Worm (Caenorhabditis elegans) whole organism, mixed stage, embryonic: Measurements from ENCODE around the gene C12D5.9.
"Not testable (repeated sequence)": the region's sequence is repeated elsewhere in the genome, so short reads cannot be mapped to it uniquely, and the experiment has no call there.

Source experiments
- M03D4.4 ChIP-seq: sonication (generic microtip); optimal IDR thresholded peaks from 2 replicates; lab custom pipeline; 2017; ENCODE audit warnings: mild to moderate bottlenecking, missing genetic modification characterization, missing compliant biosample characterization
- bed-3 ChIP-seq: fragments of 200-800 bp; sonication (Bioruptor generic); optimal IDR thresholded peaks from 3 replicates; lab custom pipeline; 2018; ENCODE audit warnings: mild to moderate bottlenecking, missing genetic modification characterization, moderate library complexity, missing compliant biosample characterization
- blmp-1 ChIP-seq: fragments of 150-350 bp; optimal IDR thresholded peaks from 2 replicates; lab custom pipeline; 2014; ENCODE audit warnings: missing biosample characterization, missing genetic modification characterization
- ceh-39 ChIP-seq: fragments of 150-350 bp; optimal IDR thresholded peaks from 2 replicates; lab custom pipeline; 2014; ENCODE audit warnings: missing biosample characterization, missing genetic modification characterization
- ceh-43 ChIP-seq: fragments of 200-800 bp; sonication (Bioruptor generic); optimal IDR thresholded peaks from 2 replicates; lab custom pipeline; 2018; ENCODE audit warnings: mild to moderate bottlenecking, missing genetic modification characterization, moderate library complexity, missing compliant biosample characterization
- ceh-83 ChIP-seq: fragments of 200-800 bp; sonication (Bioruptor generic); optimal IDR thresholded peaks from 2 replicates; lab custom pipeline; 2018; ENCODE audit warnings: mild to moderate bottlenecking, missing genetic modification characterization, missing compliant biosample characterization
- cnd-1 ChIP-seq: fragments of 200-800 bp; sonication (Bioruptor generic); optimal IDR thresholded peaks from 2 replicates; lab custom pipeline; 2018; ENCODE audit warnings: mild to moderate bottlenecking, missing genetic modification characterization, missing compliant biosample characterization
- drap-1 ChIP-seq: fragments of 200-800 bp; sonication (Bioruptor generic); optimal IDR thresholded peaks from 3 replicates; lab custom pipeline; 2018; ENCODE audit warnings: mild to moderate bottlenecking, missing genetic modification characterization, missing compliant biosample characterization
- elt-1 ChIP-seq: sonication (generic microtip); optimal IDR thresholded peaks from 2 replicates; lab custom pipeline; 2017; ENCODE audit warnings: missing genetic modification characterization, mild to moderate bottlenecking, missing compliant biosample characterization, antibody characterized with exemption, moderate library complexity, borderline replicate concordance; ENCODE audit not compliant: insufficient read depth
- elt-3 ChIP-seq: fragments of 150-350 bp; optimal IDR thresholded peaks from 2 replicates; lab custom pipeline; 2014; ENCODE audit warnings: missing biosample characterization, missing genetic modification characterization
- flh-1 ChIP-seq: fragments of 200-800 bp; sonication (Bioruptor generic); optimal IDR thresholded peaks from 2 replicates; lab custom pipeline; 2018; ENCODE audit warnings: mild to moderate bottlenecking, missing genetic modification characterization, moderate library complexity, missing compliant biosample characterization
- ham-2 ChIP-seq: fragments of 200-800 bp; sonication (Bioruptor generic); optimal IDR thresholded peaks from 2 replicates; lab custom pipeline; 2018; ENCODE audit warnings: mild to moderate bottlenecking, missing genetic modification characterization, missing compliant biosample characterization
- hlh-1 ChIP-seq: fragments of 150-350 bp; optimal IDR thresholded peaks from 2 replicates; lab custom pipeline; 2014; ENCODE audit warnings: missing biosample characterization, missing genetic modification reagents, missing genetic modification characterization
- lin-13 ChIP-seq: fragments of 150-350 bp; optimal IDR thresholded peaks from 2 replicates; lab custom pipeline; 2014; ENCODE audit warnings: missing biosample characterization, missing genetic modification characterization
- lin-32 ChIP-seq: fragments of 200-800 bp; sonication (Bioruptor generic); optimal IDR thresholded peaks from 2 replicates; lab custom pipeline; 2018; ENCODE audit warnings: mild to moderate bottlenecking, missing genetic modification characterization, missing compliant biosample characterization
- lsy-2 ChIP-seq: fragments of 150-350 bp; optimal IDR thresholded peaks from 2 replicates; lab custom pipeline; 2014; ENCODE audit warnings: missing biosample characterization, missing genetic modification characterization
- mep-1 ChIP-seq: fragments of 150-350 bp; optimal IDR thresholded peaks from 2 replicates; lab custom pipeline; 2017; ENCODE audit warnings: missing biosample characterization, missing genetic modification reagents, missing genetic modification characterization, inconsistent platforms
- mls-2 ChIP-seq: sonication (generic microtip); optimal IDR thresholded peaks from 2 replicates; lab custom pipeline; 2016; ENCODE audit warnings: mild to moderate bottlenecking, missing genetic modification characterization, moderate library complexity, missing compliant biosample characterization
- nhr-12 ChIP-seq: fragments of 150-350 bp; optimal IDR thresholded peaks from 2 replicates; lab custom pipeline; 2014; ENCODE audit warnings: missing biosample characterization, missing genetic modification characterization
- nhr-2 ChIP-seq: fragments of 150-350 bp; optimal IDR thresholded peaks from 2 replicates; lab custom pipeline; 2014; ENCODE audit warnings: missing biosample characterization, missing genetic modification characterization
- nhr-237 ChIP-seq: fragments of 150-350 bp; optimal IDR thresholded peaks from 2 replicates; lab custom pipeline; 2014; ENCODE audit warnings: missing biosample characterization, missing genetic modification characterization
- nhr-28 ChIP-seq: fragments of 150-350 bp; optimal IDR thresholded peaks from 2 replicates; lab custom pipeline; 2014; ENCODE audit warnings: missing biosample characterization, missing genetic modification characterization
- nhr-76 ChIP-seq: sonication (generic microtip); optimal IDR thresholded peaks from 2 replicates; lab custom pipeline; 2017; ENCODE audit warnings: missing biosample characterization, missing genetic modification characterization
- pha-4 ChIP-seq: fragments of 150-350 bp; optimal IDR thresholded peaks from 2 replicates; lab custom pipeline; 2018; ENCODE audit warnings: missing biosample characterization, missing genetic modification reagents, missing genetic modification characterization
- sem-2 ChIP-seq: fragments of 200-800 bp; sonication (Bioruptor generic); optimal IDR thresholded peaks from 2 replicates; lab custom pipeline; 2018; ENCODE audit warnings: mild to moderate bottlenecking, missing genetic modification characterization, missing compliant biosample characterization
- snpc-4 ChIP-seq: fragments of 150-350 bp; optimal IDR thresholded peaks from 2 replicates; lab custom pipeline; 2014; ENCODE audit warnings: missing biosample characterization, missing genetic modification characterization
- sptf-1 ChIP-seq: sonication (generic microtip); optimal IDR thresholded peaks from 2 replicates; lab custom pipeline; 2017; ENCODE audit warnings: mild to moderate bottlenecking, missing genetic modification characterization, moderate library complexity, missing compliant biosample characterization
- tbx-8 ChIP-seq: fragments of 200-800 bp; sonication (Bioruptor generic); optimal IDR thresholded peaks from 2 replicates; lab custom pipeline; 2018; ENCODE audit warnings: mild to moderate bottlenecking, missing genetic modification characterization, moderate library complexity, missing compliant biosample characterization
- unc-120 ChIP-seq: sonication (generic microtip); optimal IDR thresholded peaks from 2 replicates; lab custom pipeline; 2017; ENCODE audit warnings: missing genetic modification characterization, missing compliant biosample characterization; ENCODE audit not compliant: poor library complexity, severe bottlenecking
- unc-39 ChIP-seq: fragments of 150-350 bp; optimal IDR thresholded peaks from 2 replicates; lab custom pipeline; 2014; ENCODE audit warnings: missing biosample characterization, missing genetic modification characterization
- unc-62 ChIP-seq: fragments of 150-350 bp; optimal IDR thresholded peaks from 2 replicates; lab custom pipeline; 2014; ENCODE audit warnings: missing biosample characterization, missing genetic modification reagents, missing genetic modification characterization
- zip-8 ChIP-seq: fragments of 150-350 bp; optimal IDR thresholded peaks from 2 replicates; lab custom pipeline; 2014; ENCODE audit warnings: missing biosample characterization, missing genetic modification characterization

C12D5.9 gene

DNA sequence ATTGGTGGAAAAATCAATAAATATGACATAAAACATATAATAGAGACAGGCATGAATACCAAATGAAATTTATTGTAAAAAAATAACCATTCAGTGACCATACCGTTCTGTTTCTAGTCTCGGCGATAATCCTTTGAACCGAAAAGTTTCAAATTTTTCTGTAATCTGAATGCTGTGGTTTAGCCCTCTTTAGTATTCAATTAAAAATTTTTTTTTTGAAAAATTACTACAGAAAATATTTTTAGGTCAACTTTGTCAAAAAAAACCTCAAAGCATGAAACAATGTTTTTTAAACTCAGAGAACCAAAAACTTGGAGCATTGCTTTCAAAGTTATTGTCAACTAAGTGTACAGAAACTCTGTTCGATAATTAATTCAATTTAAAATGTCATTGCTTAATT, 18.7 kb upstream of the C12D5.9 start, which contains the start of gene ZK105.11:
TSS of gene ZK105.11 (minus strand) at position 101 of the 400 bp plus-strand sequence.
- TF ChIP-seq flh-1 (GFP tag; lab: Kevin White, UChicago) (no peak), tbx-8 (no peak), unc-62 (no peak), mls-2 (tag; lab: Kevin White, UChicago) (no peak), ceh-83 (no peak), lin-13 (tag; lab: Kevin White, UChicago) (no peak), nhr-28 (tag; lab: Kevin White, UChicago) (no peak), M03D4.4 (tag; lab: Kevin White, UChicago) (no peak), sptf-1 (tag; lab: Kevin White, UChicago) (no peak), unc-120 (tag; lab: Kevin White, UChicago) (no peak), hlh-1 (tag; lab: Kevin White, UChicago) (no peak), zip-8 (tag; lab: Kevin White, UChicago) (no peak), pha-4 (no peak), mep-1 (tag; lab: Kevin White, UChicago) (no peak), elt-1 (tag; lab: Kevin White, UChicago) (no peak)

DNA sequence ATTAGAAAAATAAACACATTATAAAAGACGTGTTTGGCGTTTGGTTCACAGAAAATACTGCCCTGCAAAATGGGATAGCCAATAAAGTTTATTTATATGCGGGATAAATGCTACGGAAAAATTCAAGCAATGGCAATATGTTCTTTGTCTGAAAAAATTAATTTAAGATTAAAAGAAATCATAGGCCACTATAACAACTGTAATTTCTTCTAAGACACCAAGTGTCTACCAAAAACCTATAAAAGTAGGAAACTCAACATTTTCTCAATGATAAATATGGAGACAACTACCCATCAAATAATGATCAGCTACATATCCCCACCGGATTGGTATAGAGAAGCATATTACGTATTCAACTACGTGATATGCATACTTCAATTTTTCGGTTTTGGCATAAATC, 15.5 kb upstream of the C12D5.9 start, which contains the start of gene srw-3:
TSS of gene srw-3 (plus strand) at position 301 of the 400 bp plus-strand sequence.
- TF ChIP-seq ceh-43 (GFP tag; lab: Kevin White, UChicago) (no peak), hlh-1 (tag; lab: Kevin White, UChicago) (no peak), sptf-1 (tag; lab: Kevin White, UChicago) (no peak), mep-1 (tag; lab: Kevin White, UChicago) (no peak), ham-2 (GFP tag; lab: Kevin White, UChicago) (no peak), sem-2 (GFP tag; lab: Kevin White, UChicago) (no peak), nhr-2 (tag; lab: Kevin White, UChicago) (no peak), elt-3 (tag; lab: Kevin White, UChicago) (no peak), ceh-39 (tag; lab: Kevin White, UChicago) (no peak)

DNA sequence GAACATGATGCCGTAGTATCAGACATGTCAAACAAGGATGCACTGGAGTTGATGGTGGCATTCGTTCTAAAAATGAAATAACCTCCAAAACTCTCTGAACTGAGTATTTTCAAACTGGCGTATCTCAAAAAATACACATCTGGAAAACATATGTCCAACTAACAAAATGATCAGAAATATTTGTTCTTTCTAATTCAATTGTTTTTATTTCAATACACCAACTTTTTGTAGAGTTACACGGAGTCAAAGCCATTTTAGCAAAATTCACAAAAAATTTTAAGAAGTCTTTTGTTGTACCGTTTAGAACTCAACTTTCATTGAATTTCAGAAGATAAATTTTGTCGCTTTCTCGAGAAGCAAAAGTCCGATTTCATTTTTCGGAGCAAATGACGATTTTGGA, 13.7 kb upstream of the C12D5.9 start, which contains the start of gene srsx-40:
TSS of gene srsx-40 (minus strand) at position 101 of the 400 bp plus-strand sequence.
- TF ChIP-seq mep-1 (tag; lab: Kevin White, UChicago); nhr-76; bed-3 (GFP tag; lab: Kevin White, UChicago): not testable (repeated sequence)

DNA sequence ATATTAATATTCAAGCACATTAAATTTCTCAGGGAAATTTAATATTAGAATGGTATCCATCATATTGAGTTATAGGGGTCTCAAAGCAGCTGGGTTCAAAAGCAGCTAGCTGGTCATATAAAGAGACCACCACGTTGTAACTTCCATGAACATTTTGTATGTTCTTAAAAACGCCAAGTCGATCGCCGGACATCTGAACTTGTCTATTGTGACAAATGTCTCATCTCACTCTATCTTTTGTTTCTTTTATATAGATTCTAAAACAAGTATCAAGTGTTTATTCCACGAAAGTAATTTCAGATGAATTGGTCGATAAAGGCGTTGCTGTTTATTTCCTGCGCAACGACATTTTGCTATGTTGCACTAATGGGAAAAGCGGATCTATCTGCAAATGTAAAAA, 7.1 kb upstream of the C12D5.9 start, which contains the start of gene ZK105.3:
TSS of gene ZK105.3 (plus strand) at position 301 of the 400 bp plus-strand sequence.
- TF ChIP-seq unc-39 (tag; lab: Kevin White, UChicago): no peak
- no peak for TF ChIP-seq unc-120 (tag; lab: Kevin White, UChicago)
- TF ChIP-seq ham-2 (GFP tag; lab: Kevin White, UChicago): no peak
- TF ChIP-seq ceh-43 (GFP tag; lab: Kevin White, UChicago): no peak
- no peak for TF ChIP-seq nhr-12 (tag; lab: Kevin White, UChicago)
- TF ChIP-seq ceh-39 (tag; lab: Kevin White, UChicago): no peak
- no peak for TF ChIP-seq snpc-4
- TF ChIP-seq flh-1 (GFP tag; lab: Kevin White, UChicago): no peak
- no peak for TF ChIP-seq pha-4
- no peak for TF ChIP-seq nhr-28 (tag; lab: Kevin White, UChicago)
- no peak for TF ChIP-seq hlh-1 (tag; lab: Kevin White, UChicago)
- TF ChIP-seq cnd-1 (tag; lab: Kevin White, UChicago): no peak
- no peak for TF ChIP-seq nhr-2 (tag; lab: Kevin White, UChicago)
- TF ChIP-seq mep-1 (tag; lab: Kevin White, UChicago): no peak
- TF ChIP-seq drap-1 (GFP tag; lab: Kevin White, UChicago): no peak
- TF ChIP-seq lin-32 (GFP tag; lab: Kevin White, UChicago): no peak
- no peak for TF ChIP-seq lsy-2 (tag; lab: Kevin White, UChicago)

DNA sequence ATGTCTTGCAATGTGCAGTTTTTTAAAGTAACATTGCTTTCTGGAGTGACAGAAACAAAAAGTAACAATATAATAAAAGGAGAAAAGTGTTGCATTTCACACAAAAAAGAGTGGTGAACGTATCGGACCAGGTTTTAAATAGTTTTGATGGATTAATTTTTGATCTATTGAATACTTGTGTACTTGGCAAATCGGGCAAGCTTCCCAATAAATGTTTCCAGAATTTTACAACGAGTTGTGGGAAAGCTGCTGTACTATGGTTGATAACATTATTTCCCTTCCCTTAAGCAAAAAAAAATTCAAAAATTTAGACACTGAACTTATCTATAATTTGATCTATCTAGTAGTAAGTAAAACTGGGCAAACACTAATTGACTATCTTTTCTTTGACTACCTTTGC, 3.6 kb upstream of the C12D5.9 start, which contains the start of gene C12D5.10:
TSS of gene C12D5.10 (minus strand) at position 101 of the 400 bp plus-strand sequence.
- TF ChIP-seq nhr-237: no peak
- TF ChIP-seq nhr-2 (tag; lab: Kevin White, UChicago): no peak
- no peak for TF ChIP-seq lsy-2 (tag; lab: Kevin White, UChicago)
- no peak for TF ChIP-seq zip-8 (tag; lab: Kevin White, UChicago)
- TF ChIP-seq nhr-12 (tag; lab: Kevin White, UChicago): no peak
- no peak for TF ChIP-seq elt-3 (tag; lab: Kevin White, UChicago)
- no peak for TF ChIP-seq lin-13 (tag; lab: Kevin White, UChicago)
- TF ChIP-seq sptf-1 (tag; lab: Kevin White, UChicago): no peak
- TF ChIP-seq unc-39 (tag; lab: Kevin White, UChicago): no peak
- TF ChIP-seq M03D4.4 (tag; lab: Kevin White, UChicago): no peak
- TF ChIP-seq ceh-83: no peak
- no peak for TF ChIP-seq unc-62
- TF ChIP-seq blmp-1 (tag; lab: Kevin White, UChicago): no peak
- TF ChIP-seq lin-32 (GFP tag; lab: Kevin White, UChicago): no peak
